Fruit fly (Drosophila melanogaster) whole organism: Measurements from ENCODE around the gene wit.

Experiments used
- CG8478 ChIP-seq: fragments of >200 bp; optimal IDR thresholded peaks from 2 replicates; lab custom pipeline; 2018; ENCODE audit warnings: inconsistent platforms
- Dll ChIP-seq: fragments of >200 bp; optimal IDR thresholded peaks from 2 replicates; lab custom pipeline; 2017
- pan ChIP-seq: fragments of >200 bp; optimal IDR thresholded peaks from 2 replicates; lab custom pipeline; 2017
- psq ChIP-seq: fragments of >200 bp; optimal IDR thresholded peaks from 2 replicates; lab custom pipeline; 2017
- usp ChIP-seq: fragments of >200 bp; optimal IDR thresholded peaks from 2 replicates; lab custom pipeline; 2017; ENCODE audit warnings: missing biosample characterization, missing genetic modification characterization, mixed read lengths

dm6 chr3L:4046289-4046688 is 25.2 kb downstream of the wit start, which contains the start of gene CG1136:
- TF ChIP-seq psq (lab: Kevin White, UChicago) (no peak), usp (GFP tag; lab: Kevin White, UChicago) (no peak), CG8478 (no peak), pan (no peak), Dll (lab: Kevin White, UChicago) (no peak)
